Worm (Caenorhabditis elegans) whole organism, early embryonic: ENCODE results near the gene srh-245.

Experiments used
- ama-1 ChIP-seq: fragments of 150-350 bp; optimal IDR thresholded peaks from 2 replicates; lab custom pipeline; 2014
- ceh-13 ChIP-seq: fragments of 200-800 bp; sonication (Bioruptor generic); optimal IDR thresholded peaks from 2 replicates; lab custom pipeline; 2018; ENCODE audit warnings: mild to moderate bottlenecking, missing genetic modification characterization, missing compliant biosample characterization
- hnd-1 ChIP-seq: sonication (generic microtip); optimal IDR thresholded peaks from 2 replicates; lab custom pipeline; 2016; ENCODE audit warnings: missing genetic modification characterization, missing compliant biosample characterization

ce11 chrV:654402-654801 is 1.3 kb downstream of the srh-245 start, which contains the start of gene srj-6:
- TF ChIP-seq hnd-1 = no peak
- TF ChIP-seq ama-1 (lab: Kevin White, UChicago) = no peak
- no peak for TF ChIP-seq ceh-13 (GFP tag; lab: Kevin White, UChicago)
